Worm (Caenorhabditis elegans): ENCODE measurements around the gene T16G1.3.

Gene T16G1.3

ce11 chrV:12949607-12950006 lies 5.5 kb upstream of the T16G1.3 start, which contains the start of gene T16G1.13:
Gene T16G1.13, plus strand, starts transcription at chrV:12949907.
- no peak for TF ChIP-seq nhr-12 (tag; optimal IDR thresholded peaks at IDR 0.05)
- no peak for TF ChIP-seq nhr-76 (tag; optimal IDR thresholded peaks at IDR 0.05)
- TF ChIP-seq lsy-2 (tag; optimal IDR thresholded peaks at IDR 0.05), result no peak
- no peak for TF ChIP-seq bed-3 (GFP tag; optimal IDR thresholded peaks at IDR 0.05)
- TF ChIP-seq lin-32 (GFP tag; optimal IDR thresholded peaks at IDR 0.05), result no peak
- no peak for TF ChIP-seq cnd-1 (tag; optimal IDR thresholded peaks at IDR 0.05)
- no peak for TF ChIP-seq hlh-1 (tag; optimal IDR thresholded peaks at IDR 0.05)
- TF ChIP-seq zip-8 (tag; optimal IDR thresholded peaks at IDR 0.05), result no peak
- no peak for TF ChIP-seq nhr-237 (tag; optimal IDR thresholded peaks at IDR 0.05)
- TF ChIP-seq blmp-1 (tag; optimal IDR thresholded peaks at IDR 0.05), result no peak
- TF ChIP-seq tbx-8 (GFP tag; optimal IDR thresholded peaks at IDR 0.05), result no peak
- no peak for TF ChIP-seq ceh-43 (GFP tag; optimal IDR thresholded peaks at IDR 0.05)
- TF ChIP-seq flh-1 (GFP tag; optimal IDR thresholded peaks at IDR 0.05), result no peak
- no peak for TF ChIP-seq mls-2 (tag; optimal IDR thresholded peaks at IDR 0.05)
- no peak for TF ChIP-seq mep-1 (tag; optimal IDR thresholded peaks at IDR 0.05)
- TF ChIP-seq ceh-39 (tag; optimal IDR thresholded peaks at IDR 0.05), result no peak
- TF ChIP-seq snpc-4 (tag; optimal IDR thresholded peaks at IDR 0.05), result no peak

ce11 chrV:12944775-12945174 lies 646 bp upstream of the T16G1.3 start, which contains the start of gene grl-2:
Gene grl-2, plus strand, starts transcription at chrV:12945075.
- no peak for TF ChIP-seq bed-3 (GFP tag; optimal IDR thresholded peaks at IDR 0.05)

- TF ChIP-seq sptf-1 (tag; optimal IDR thresholded peaks at IDR 0.05), result no peak
- no peak for TF ChIP-seq unc-120 (tag; optimal IDR thresholded peaks at IDR 0.05; ENCODE audit: poor library complexity, severe bottlenecking)
- no peak for TF ChIP-seq mls-2 (tag; optimal IDR thresholded peaks at IDR 0.05)
- no peak for TF ChIP-seq nhr-12 (tag; optimal IDR thresholded peaks at IDR 0.05)
- no peak for TF ChIP-seq cnd-1 (tag; optimal IDR thresholded peaks at IDR 0.05)
- no peak for TF ChIP-seq unc-39 (tag; optimal IDR thresholded peaks at IDR 0.05)
- no peak for TF ChIP-seq ceh-39 (tag; optimal IDR thresholded peaks at IDR 0.05)
- no peak for TF ChIP-seq M03D4.4 (tag; optimal IDR thresholded peaks at IDR 0.05)
- TF ChIP-seq ceh-43 (GFP tag; optimal IDR thresholded peaks at IDR 0.05), result no peak
- no peak for TF ChIP-seq blmp-1 (tag; optimal IDR thresholded peaks at IDR 0.05)
- no peak for TF ChIP-seq ham-2 (GFP tag; optimal IDR thresholded peaks at IDR 0.05)
- no peak for TF ChIP-seq lsy-2 (tag; optimal IDR thresholded peaks at IDR 0.05)
- no peak for TF ChIP-seq unc-62 (GFP tag; optimal IDR thresholded peaks at IDR 0.05)
- TF ChIP-seq lin-32 (GFP tag; optimal IDR thresholded peaks at IDR 0.05), result no peak
- TF ChIP-seq mep-1 (tag; optimal IDR thresholded peaks at IDR 0.05), result no peak
- no peak for TF ChIP-seq sem-2 (GFP tag; optimal IDR thresholded peaks at IDR 0.05)
Observed at ce11 chrV:12943399-12943798, 730 bp downstream of the T16G1.3 start.

ce11 chrV:12941797-12942474 lies 2.2 kb downstream of the T16G1.3 start, which contains the start of gene T16G1.4:
Gene T16G1.4, minus strand, starts transcription at chrV:12941847.
- TF ChIP-seq ceh-43 (GFP tag; optimal IDR thresholded peaks at IDR 0.05) (no peak), hlh-1 (tag; optimal IDR thresholded peaks at IDR 0.05) (no peak), ceh-39 (tag; optimal IDR thresholded peaks at IDR 0.05) (no peak), nhr-12 (tag; optimal IDR thresholded peaks at IDR 0.05) (no peak), ceh-83 (GFP tag; optimal IDR thresholded peaks at IDR 0.05) (no peak), tbx-8 (GFP tag; optimal IDR thresholded peaks at IDR 0.05) (no peak), elt-3 (tag; optimal IDR thresholded peaks at IDR 0.05) (no peak), mep-1 (tag; optimal IDR thresholded peaks at IDR 0.05) (no peak), unc-39 (tag; optimal IDR thresholded peaks at IDR 0.05) (no peak), cnd-1 (tag; optimal IDR thresholded peaks at IDR 0.05) (no peak), mls-2 (tag; optimal IDR thresholded peaks at IDR 0.05) (no peak), unc-120 (tag; optimal IDR thresholded peaks at IDR 0.05; ENCODE audit: poor library complexity, severe bottlenecking) (no peak), snpc-4 (tag; optimal IDR thresholded peaks at IDR 0.05) (no peak), nhr-2 (tag; optimal IDR thresholded peaks at IDR 0.05) (no peak), drap-1 (GFP tag; optimal IDR thresholded peaks at IDR 0.05) (no peak), sem-2 (GFP tag; optimal IDR thresholded peaks at IDR 0.05) (no peak), ham-2 (GFP tag; optimal IDR thresholded peaks at IDR 0.05) (no peak), blmp-1 (tag; optimal IDR thresholded peaks at IDR 0.05) (no peak), pha-4 (tag; optimal IDR thresholded peaks at IDR 0.05) (no peak)

- peak; percentile 39 for TF ChIP-seq zip-8 (tag; optimal IDR thresholded peaks at IDR 0.05)
- TF ChIP-seq sptf-1 (tag; optimal IDR thresholded peaks at IDR 0.05), result no peak
- TF ChIP-seq lin-13 (tag; optimal IDR thresholded peaks at IDR 0.05), result no peak
Observed at ce11 chrV:12939434-12939833, 4.7 kb downstream of the T16G1.3 start, which contains the start of gene T16G1.5. Gene T16G1.5, minus strand, starts transcription at chrV:12939552.
